Fruit fly (Drosophila melanogaster) whole organism, embryonic: ENCODE data around the gene CG43407.

ENCODE experiments used
- ATbp ChIP-seq: fragments of 200-800 bp; sonication (Bioruptor generic); optimal IDR thresholded peaks from 2 replicates; lab custom pipeline; 2017; ENCODE audit warnings: missing biosample characterization, mild to moderate bottlenecking, missing genetic modification characterization, missing genetic modification reagents
- Asciz ChIP-seq: fragments of 200-800 bp; sonication (Bioruptor generic); optimal IDR thresholded peaks from 2 replicates; lab custom pipeline; 2017; ENCODE audit warnings: missing biosample characterization, mild to moderate bottlenecking, missing genetic modification characterization, missing genetic modification reagents
- CG12391 ChIP-seq: fragments of 200-800 bp; sonication (Bioruptor generic); optimal IDR thresholded peaks from 3 replicates; lab custom pipeline; 2018; ENCODE audit warnings: missing biosample characterization, mild to moderate bottlenecking, missing genetic modification characterization, moderate library complexity
- CG12744 ChIP-seq: fragments of 200-800 bp; sonication (Bioruptor generic); optimal IDR thresholded peaks from 2 replicates; lab custom pipeline; 2016; ENCODE audit warnings: missing biosample characterization, missing genetic modification characterization
- CG14667 ChIP-seq: fragments of 200-800 bp; sonication (Bioruptor generic); IDR thresholded peaks from 2 replicates; pipeline ENCODE4 v1.3.6; 2022; ENCODE audit warnings: missing biosample characterization, missing genetic modification characterization
- CG14860 ChIP-seq: fragments of 200-800 bp; sonication (Bioruptor generic); IDR thresholded peaks from 3 replicates; pipeline ENCODE4 v1.3.6; 2022; ENCODE audit warnings: missing biosample characterization, missing genetic modification characterization; ENCODE audit not compliant: partially characterized antibody
- CG15514 ChIP-seq: fragments of 200-800 bp; sonication (Bioruptor generic); optimal IDR thresholded peaks from 3 replicates; lab custom pipeline; 2017; ENCODE audit warnings: missing biosample characterization, missing genetic modification characterization, mild to moderate bottlenecking, moderate library complexity, missing genetic modification reagents
- CG17186 ChIP-seq: fragments of 200-800 bp; sonication (Bioruptor generic); optimal IDR thresholded peaks from 3 replicates; lab custom pipeline; 2017; ENCODE audit warnings: missing biosample characterization, missing genetic modification reagents, missing genetic modification characterization
- CG17328 ChIP-seq: fragments of 200-800 bp; sonication (Bioruptor generic); IDR thresholded peaks from 2 replicates; pipeline ENCODE4 v1.3.6; 2022; ENCODE audit warnings: missing biosample characterization, missing genetic modification characterization
- CG17802 ChIP-seq: fragments of 200-800 bp; sonication (Bioruptor generic); optimal IDR thresholded peaks from 2 replicates; lab custom pipeline; 2018; ENCODE audit warnings: missing biosample characterization, mild to moderate bottlenecking, missing genetic modification characterization, moderate library complexity
- CG18011 ChIP-seq: fragments of 200-800 bp; sonication (Bioruptor generic); optimal IDR thresholded peaks from 2 replicates; lab custom pipeline; 2017; ENCODE audit warnings: missing biosample characterization, missing genetic modification characterization, mild to moderate bottlenecking, moderate library complexity, missing genotype
- CG2678 ChIP-seq: fragments of 200-800 bp; sonication (Bioruptor generic); optimal IDR thresholded peaks from 3 replicates; lab custom pipeline; 2019; ENCODE audit warnings: missing biosample characterization, mild to moderate bottlenecking, missing genetic modification characterization, moderate library complexity
- CG32772 ChIP-seq: fragments of 200-800 bp; sonication (Bioruptor generic); IDR thresholded peaks from 2 replicates; pipeline ENCODE4 v1.3.6; 2022; ENCODE audit warnings: missing biosample characterization, missing genetic modification characterization
- CG34224 ChIP-seq: fragments of 200-800 bp; sonication (Bioruptor generic); IDR thresholded peaks from 3 replicates; pipeline ENCODE4 v1.3.6; 2022; ENCODE audit warnings: missing biosample characterization, missing genetic modification characterization; ENCODE audit not compliant: partially characterized antibody
- CG3847 ChIP-seq: fragments of 200-800 bp; sonication (Bioruptor generic); IDR thresholded peaks from 2 replicates; pipeline ENCODE4 v1.3.6; 2022; ENCODE audit warnings: missing biosample characterization, missing genetic modification characterization
- CG4854 ChIP-seq: fragments of 200-800 bp; sonication (Bioruptor generic); optimal IDR thresholded peaks from 2 replicates; lab custom pipeline; 2016; ENCODE audit warnings: missing biosample characterization, missing genetic modification characterization, inconsistent platforms
- CG7928 ChIP-seq: fragments of 200-800 bp; sonication (Bioruptor generic); optimal IDR thresholded peaks from 2 replicates; lab custom pipeline; 2017; ENCODE audit warnings: missing biosample characterization, mild to moderate bottlenecking, missing genetic modification characterization
- CG8924 ChIP-seq: fragments of 200-800 bp; optimal IDR thresholded peaks from 3 replicates; lab custom pipeline; 2019; ENCODE audit warnings: missing biosample characterization, mild to moderate bottlenecking, missing genetic modification characterization, moderate library complexity
- CG9876 ChIP-seq: fragments of 200-800 bp; sonication (Bioruptor generic); optimal IDR thresholded peaks from 2 replicates; lab custom pipeline; 2016; ENCODE audit warnings: missing biosample characterization, missing genetic modification characterization
- Deaf1 ChIP-seq: fragments of 200-800 bp; optimal IDR thresholded peaks from 3 replicates; lab custom pipeline; 2019; ENCODE audit warnings: missing biosample characterization, mild to moderate bottlenecking, missing genetic modification characterization, moderate library complexity
- Dip3 ChIP-seq: fragments of 200-800 bp; sonication (Bioruptor generic); optimal IDR thresholded peaks from 3 replicates; lab custom pipeline; 2016; ENCODE audit warnings: missing biosample characterization, missing genetic modification characterization
- Doc2 ChIP-seq: fragments of 200-800 bp; sonication (Bioruptor generic); IDR thresholded peaks from 2 replicates; pipeline ENCODE4 v1.3.6; 2022; ENCODE audit warnings: missing biosample characterization, missing genetic modification characterization
- Dp ChIP-seq: fragments of 200-800 bp; sonication (Bioruptor generic); optimal IDR thresholded peaks from 2 replicates; lab custom pipeline; 2018; ENCODE audit warnings: missing biosample characterization, mild to moderate bottlenecking, missing genetic modification characterization, moderate library complexity
- MESR4 ChIP-seq: fragments of 200-800 bp; sonication (Bioruptor generic); optimal IDR thresholded peaks from 2 replicates; lab custom pipeline; 2018; ENCODE audit warnings: missing biosample characterization, mild to moderate bottlenecking, missing genetic modification characterization, moderate library complexity
- Med ChIP-seq: fragments of 200-800 bp; sonication (Bioruptor generic); peaks from one replicate; lab custom pipeline; 2016; ENCODE audit warnings: missing biosample characterization, missing genetic modification characterization, mild to moderate bottlenecking, inconsistent platforms, moderate library complexity
- Mrtf ChIP-seq: fragments of 200-800 bp; sonication (Bioruptor generic); IDR thresholded peaks from 3 replicates; pipeline ENCODE4 v1.3.6; 2022; ENCODE audit warnings: missing biosample characterization, missing genetic modification characterization
- Oaz ChIP-seq: fragments of 200-800 bp; sonication (Bioruptor generic); IDR thresholded peaks from 2 replicates; pipeline ENCODE4 v1.3.6; 2022; ENCODE audit warnings: missing biosample characterization, missing genetic modification characterization
- Side ChIP-seq: fragments of 200-800 bp; sonication (Bioruptor generic); optimal IDR thresholded peaks from 2 replicates; lab custom pipeline; 2016; ENCODE audit warnings: missing biosample characterization, missing genetic modification characterization
- TFAM ChIP-seq: fragments of 200-800 bp; sonication (Bioruptor generic); optimal IDR thresholded peaks from 2 replicates; lab custom pipeline; 2017; ENCODE audit warnings: missing biosample characterization, missing genetic modification characterization, inconsistent platforms
- Xbp1 ChIP-seq: fragments of 200-800 bp; sonication (Bioruptor generic); optimal IDR thresholded peaks from 3 replicates; lab custom pipeline; 2016; ENCODE audit warnings: missing biosample characterization, mild to moderate bottlenecking, missing genetic modification characterization
- abd-A ChIP-seq: fragments of 200-800 bp; sonication (Bioruptor generic); optimal IDR thresholded peaks from 3 replicates; lab custom pipeline; 2019; ENCODE audit warnings: missing biosample characterization, mild to moderate bottlenecking, missing genetic modification characterization, moderate library complexity
- ap ChIP-seq: fragments of 200-800 bp; sonication (Bioruptor generic); IDR thresholded peaks from 2 replicates; pipeline ENCODE4 v1.3.6; 2022; ENCODE audit warnings: missing biosample characterization, missing genetic modification characterization
- btn ChIP-seq: fragments of 200-800 bp; sonication (Bioruptor generic); optimal IDR thresholded peaks from 2 replicates; lab custom pipeline; 2016; ENCODE audit warnings: missing biosample characterization, missing genetic modification characterization
- cg ChIP-seq: fragments of 200-800 bp; sonication (Bioruptor generic); optimal IDR thresholded peaks from 3 replicates; lab custom pipeline; 2019; ENCODE audit warnings: missing biosample characterization, mild to moderate bottlenecking, missing genetic modification characterization, moderate library complexity
- chinmo ChIP-seq: fragments of 200-800 bp; sonication (Bioruptor generic); IDR thresholded peaks from 4 replicates; pipeline ENCODE4 v1.3.6; 2022; ENCODE audit warnings: missing biosample characterization, missing genetic modification characterization; ENCODE audit not compliant: partially characterized antibody
- ci ChIP-seq: fragments of 200-800 bp; sonication (Bioruptor generic); IDR thresholded peaks from 3 replicates; pipeline ENCODE4 v1.3.6; 2022; ENCODE audit warnings: missing biosample characterization, missing genetic modification characterization
- crc ChIP-seq: fragments of 200-800 bp; sonication (Bioruptor generic); optimal IDR thresholded peaks from 2 replicates; lab custom pipeline; 2016; ENCODE audit warnings: missing biosample characterization, missing genetic modification characterization
- da ChIP-seq: fragments of 200-800 bp; sonication (Bioruptor generic); optimal IDR thresholded peaks from 2 replicates; lab custom pipeline; 2016; ENCODE audit warnings: missing biosample characterization, missing genetic modification characterization
- gcm2 ChIP-seq: fragments of 200-800 bp; sonication (Bioruptor generic); optimal IDR thresholded peaks from 2 replicates; lab custom pipeline; 2016; ENCODE audit warnings: missing biosample characterization, missing genetic modification characterization
- gsb-n ChIP-seq: fragments of 200-800 bp; sonication (Bioruptor generic); optimal IDR thresholded peaks from 3 replicates; lab custom pipeline; 2018; ENCODE audit warnings: missing biosample characterization, mild to moderate bottlenecking, missing genetic modification characterization
- h ChIP-seq: fragments of >200 bp; optimal IDR thresholded peaks from 2 replicates; lab custom pipeline; 2017
- jing ChIP-seq: fragments of 200-800 bp; sonication (Bioruptor generic); optimal IDR thresholded peaks from 2 replicates; lab custom pipeline; 2018; ENCODE audit warnings: missing biosample characterization, mild to moderate bottlenecking, missing genetic modification characterization
- kah ChIP-seq: fragments of 200-800 bp; sonication (Bioruptor generic); optimal IDR thresholded peaks from 2 replicates; lab custom pipeline; 2018; ENCODE audit warnings: missing biosample characterization, mild to moderate bottlenecking, missing genetic modification characterization
- lola ChIP-seq, 3 experiments: fragments of >200 bp in 2 of 3; fragments of 200-800 bp in 1 of 3; sonication (Bioruptor generic) in 1 of 3; optimal IDR thresholded peaks; 2 replicates each; lab custom pipeline; 2017 to 2019; ENCODE audit warnings: missing biosample characterization in 3 of 3, missing genetic modification characterization in 3 of 3, mild to moderate bottlenecking in 1 of 3, moderate library complexity in 1 of 3
- rib ChIP-seq: fragments of 200-800 bp; sonication (Bioruptor generic); IDR thresholded peaks from 2 replicates; pipeline ENCODE4 v1.3.6; 2022; ENCODE audit warnings: missing biosample characterization, missing genetic modification characterization
- salm ChIP-seq: fragments of 200-800 bp; sonication (Bioruptor generic); optimal IDR thresholded peaks from 2 replicates; lab custom pipeline; 2018; ENCODE audit warnings: missing biosample characterization, mild to moderate bottlenecking, missing genetic modification characterization
- shn ChIP-seq: fragments of 200-800 bp; sonication (Bioruptor generic); optimal IDR thresholded peaks from 3 replicates; lab custom pipeline; 2016; ENCODE audit warnings: missing biosample characterization, missing genetic modification characterization
- sr ChIP-seq: fragments of 200-800 bp; sonication (Bioruptor generic); IDR thresholded peaks from 3 replicates; pipeline ENCODE4 v1.3.6; 2022; ENCODE audit warnings: missing biosample characterization, missing genetic modification characterization
- wek ChIP-seq: fragments of 200-800 bp; sonication (Bioruptor generic); optimal IDR thresholded peaks from 3 replicates; lab custom pipeline; 2018; ENCODE audit warnings: missing biosample characterization, mild to moderate bottlenecking, missing genetic modification characterization, moderate library complexity

The CG43407 gene

DNA sequence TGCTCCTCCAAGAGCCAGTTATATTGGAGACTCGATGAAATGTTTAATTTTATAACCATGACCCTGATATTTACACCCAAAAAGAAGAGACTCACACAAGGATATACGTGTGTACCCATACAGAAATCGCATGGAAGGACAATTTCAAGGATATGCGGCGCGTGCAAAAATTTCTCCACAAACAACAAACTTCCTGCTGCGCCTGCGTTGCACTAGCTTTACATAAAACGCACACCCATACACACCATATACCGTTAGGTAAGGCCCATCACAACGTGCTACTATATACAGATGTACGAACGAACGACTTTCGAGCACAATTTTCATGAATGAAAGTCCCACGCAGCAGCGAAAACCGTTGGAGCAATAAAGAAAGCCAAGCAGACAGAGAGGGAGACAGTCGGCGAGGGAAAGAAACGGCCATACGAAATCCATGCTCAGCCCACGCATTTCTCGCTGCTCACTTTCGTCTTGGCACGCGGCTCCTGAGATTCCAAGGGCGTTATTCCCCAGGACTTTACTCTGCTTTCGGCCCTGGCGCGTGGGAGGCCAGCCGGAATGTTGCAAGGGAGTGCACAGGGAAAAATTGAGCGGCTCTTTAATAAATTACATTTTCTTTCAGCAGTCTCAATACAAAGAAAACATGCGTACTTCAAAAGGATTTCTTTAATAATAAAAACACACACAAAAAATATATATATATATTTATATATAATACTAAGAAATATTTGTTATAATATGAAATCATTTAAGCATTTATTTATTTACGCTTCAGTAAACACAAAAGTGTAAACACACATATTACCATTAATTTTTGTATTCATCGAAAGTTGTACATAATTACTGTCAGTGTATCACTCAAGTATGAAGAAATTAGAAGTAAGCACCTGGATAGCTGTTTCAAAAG, 34.4 kb upstream of the CG43407 start (continued):
- TF ChIP-seq Med (peak; percentile 81), MESR4 (GFP tag; lab: Kevin White, UChicago) (no peak), cg (GFP tag; lab: Kevin White, UChicago) (no peak), CG17802 (tag; lab: Kevin White, UChicago) (no peak), btn (GFP tag; lab: Kevin White, UChicago) (no peak), salm (tag; lab: Kevin White, UChicago) (no peak), CG4854 (no peak), CG18011 (GFP tag; lab: Kevin White, UChicago) (no peak), CG14667 (GFP tag; lab: Robert Waterston, UW) (no peak), abd-A (tag; lab: Kevin White, UChicago) (peak; percentile 86), CG34224 (GFP tag; lab: Robert Waterston, UW) (no peak), gsb-n (peak; percentile 18), lola (GFP tag; optimal IDR thresholded peaks at IDR 0.05; lab: Kevin White, UChicago) (no peak), kah (GFP tag; lab: Kevin White, UChicago) (no peak), CG32772 (no peak), ci (GFP tag; lab: Robert Waterston, UW) (peak; percentile 27; the same call in 1 of the 3 replicates), da (GFP tag; lab: Kevin White, UChicago) (no peak), Oaz (GFP tag; lab: Robert Waterston, UW) (no peak), Doc2 (GFP tag; lab: Robert Waterston, UW) (no peak), shn (GFP tag; lab: Kevin White, UChicago) (no peak), Dp (GFP tag; lab: Kevin White, UChicago) (no peak), CG15514 (GFP tag; lab: Kevin White, UChicago) (peak; percentile 19), rib (GFP tag; lab: Robert Waterston, UW) (no peak), Dip3 (GFP tag; lab: Kevin White, UChicago) (no peak), CG17328 (GFP tag; lab: Robert Waterston, UW) (no peak), ATbp (GFP tag; lab: Kevin White, UChicago) (no peak), CG3847 (GFP tag; lab: Robert Waterston, UW) (no peak), jing (GFP tag; lab: Kevin White, UChicago) (no peak), CG7928 (GFP tag; lab: Kevin White, UChicago) (no peak), TFAM (GFP tag; lab: Kevin White, UChicago) (no peak), Asciz (GFP tag; lab: Kevin White, UChicago) (no peak), Xbp1 (GFP tag; lab: Kevin White, UChicago) (peak; percentile 23), CG2678 (tag; lab: Kevin White, UChicago) (peak; percentile 61), Side (GFP tag; lab: Kevin White, UChicago) (no peak), CG14860 (GFP tag; lab: Robert Waterston, UW) (no peak), sr (GFP tag; lab: Robert Waterston, UW) (peak; percentile 90), CG9876 (GFP tag; lab: Kevin White, UChicago) (no peak), CG12391 (tag; lab: Kevin White, UChicago) (peak; percentile 49), wek (GFP tag; lab: Kevin White, UChicago) (no peak), crc (GFP tag; lab: Kevin White, UChicago) (no peak), CG8924 (tag; lab: Kevin White, UChicago) (peak; percentile 58), chinmo (no peak), ap (GFP tag; lab: Robert Waterston, UW) (no peak), h (no peak), Mrtf (GFP tag; lab: Robert Waterston, UW) (no peak), gcm2 (GFP tag; lab: Kevin White, UChicago) (no peak), Deaf1 (tag; lab: Kevin White, UChicago) (no peak), CG12744 (GFP tag; lab: Kevin White, UChicago) (no peak), CG17186 (GFP tag; lab: Kevin White, UChicago) (no peak)
